Worm (Caenorhabditis elegans): Measurements from ENCODE around the gene ZK637.4.

DNA sequence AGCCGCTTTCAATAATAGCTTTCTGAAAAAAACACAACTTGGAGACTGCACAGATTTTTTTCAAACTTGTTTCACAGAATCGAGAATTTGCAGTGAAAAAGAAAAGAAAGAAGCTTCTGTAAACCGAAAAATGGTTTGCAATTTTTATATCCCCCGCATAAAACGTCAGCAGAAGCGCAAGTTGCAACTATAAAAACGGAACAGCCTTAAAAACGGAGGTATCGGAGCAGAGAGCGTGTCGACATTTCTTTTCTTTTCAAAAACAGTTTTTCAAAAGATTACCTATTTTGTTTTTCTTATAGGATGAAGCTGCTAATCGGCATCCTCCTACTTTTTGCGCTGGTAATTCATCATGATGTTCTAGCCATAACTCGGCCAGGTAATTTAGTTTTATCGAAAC, 41.6 kb upstream of the ZK637.4 start, which contains the start of gene plg-1:
- TF ChIP-seq nhr-27 (tag; optimal IDR thresholded peaks at IDR 0.05) (no peak), akir-1 (GFP tag; optimal IDR thresholded peaks at IDR 0.05) (no peak), unc-130 (GFP tag; optimal IDR thresholded peaks at IDR 0.05) (no peak), ceh-91 (GFP tag; IDR thresholded peaks at IDR 0.05) (no peak), Y95B8A.8 (GFP tag; IDR thresholded peaks at IDR 0.05) (no peak), F57C9.4 (tag; optimal IDR thresholded peaks at IDR 0.05) (no peak), B0261.1 (tag; optimal IDR thresholded peaks at IDR 0.05) (no peak), sea-2 (GFP tag; IDR thresholded peaks at IDR 0.05) (no peak), athp-1 (tag; optimal IDR thresholded peaks at IDR 0.05) (no peak)
